Worm (Caenorhabditis elegans) whole organism, early embryonic: ENCODE data around the gene sto-3.

Experiments used
- B0310.2 ChIP-seq: sonication (generic microtip); optimal IDR thresholded peaks from 2 replicates; lab custom pipeline; 2016; ENCODE audit warnings: mild to moderate bottlenecking, missing genetic modification characterization, missing compliant biosample characterization
- F13C5.2 ChIP-seq: sonication (generic microtip); optimal IDR thresholded peaks from 2 replicates; lab custom pipeline; 2017; ENCODE audit warnings: mild to moderate bottlenecking, missing genetic modification characterization, inconsistent platforms, missing compliant biosample characterization
- aly-1 ChIP-seq: sonication (generic microtip); optimal IDR thresholded peaks from 2 replicates; lab custom pipeline; 2016; ENCODE audit warnings: missing genetic modification characterization, missing compliant biosample characterization
- ama-1 ChIP-seq: fragments of 150-350 bp; optimal IDR thresholded peaks from 2 replicates; lab custom pipeline; 2014
- ceh-13 ChIP-seq: fragments of 200-800 bp; sonication (Bioruptor generic); optimal IDR thresholded peaks from 2 replicates; lab custom pipeline; 2018; ENCODE audit warnings: mild to moderate bottlenecking, missing genetic modification characterization, missing compliant biosample characterization
- ceh-36 ChIP-seq: sonication (generic microtip); optimal IDR thresholded peaks from 2 replicates; lab custom pipeline; 2016; ENCODE audit warnings: missing genetic modification characterization, inconsistent platforms, missing compliant biosample characterization
- ets-7 ChIP-seq: sonication (generic microtip); optimal IDR thresholded peaks from 2 replicates; lab custom pipeline; 2016; ENCODE audit warnings: missing genotype, missing genetic modification characterization, missing compliant biosample characterization
- flt-1 ChIP-seq: fragments of 200-800 bp; sonication (Bioruptor generic); IDR thresholded peaks from 2 replicates; pipeline ENCODE4 v1.3.6; 2022; ENCODE audit warnings: missing genetic modification characterization, missing compliant biosample characterization
- hmbx-1 ChIP-seq: sonication (generic microtip); optimal IDR thresholded peaks from 2 replicates; lab custom pipeline; 2016; ENCODE audit warnings: mild to moderate bottlenecking, missing genetic modification characterization, missing compliant biosample characterization
- hmg-4 ChIP-seq: fragments of 200-800 bp; sonication (Bioruptor generic); optimal IDR thresholded peaks from 2 replicates; lab custom pipeline; 2018; ENCODE audit warnings: mild to moderate bottlenecking, missing genetic modification characterization, missing compliant biosample characterization
- hnd-1 ChIP-seq: sonication (generic microtip); optimal IDR thresholded peaks from 2 replicates; lab custom pipeline; 2016; ENCODE audit warnings: missing genetic modification characterization, missing compliant biosample characterization
- pes-1 ChIP-seq: fragments of 200-800 bp; sonication (Bioruptor generic); IDR thresholded peaks from 2 replicates; pipeline ENCODE4 v1.3.6; 2022; ENCODE audit warnings: missing genetic modification reagents, missing genetic modification characterization, missing compliant biosample characterization
- scrt-1 ChIP-seq: fragments of 200-800 bp; sonication (Bioruptor generic); IDR thresholded peaks from 2 replicates; pipeline ENCODE4 v1.3.6; 2022; ENCODE audit warnings: missing genetic modification characterization, missing compliant biosample characterization
- sea-1 ChIP-seq: fragments of 200-800 bp; sonication (Bioruptor generic); conservative IDR thresholded peaks from 2 replicates; pipeline ENCODE4 v1.3.6; 2022; ENCODE audit warnings: missing genetic modification characterization, missing compliant biosample characterization
- tbx-11 ChIP-seq: fragments of 200-800 bp; sonication (Bioruptor generic); IDR thresholded peaks from 2 replicates; pipeline ENCODE4 v1.3.6; 2022; ENCODE audit warnings: missing genetic modification characterization, missing compliant biosample characterization
- tbx-37 ChIP-seq: fragments of 200-800 bp; sonication (Bioruptor generic); conservative IDR thresholded peaks from 2 replicates; pipeline ENCODE4 v1.3.6; 2022; ENCODE audit warnings: missing genetic modification reagents, missing genetic modification characterization, missing compliant biosample characterization
- tra-4 ChIP-seq: sonication (generic microtip); optimal IDR thresholded peaks from 2 replicates; lab custom pipeline; 2017; ENCODE audit warnings: missing genetic modification characterization, missing compliant biosample characterization

Gene sto-3

ce11 chrX:11658331-11658730, 36.4 kb upstream of the sto-3 start, which contains the start of gene T04F8.3:
TSS of gene T04F8.3 (plus strand) at chrX:11658631.
- TF ChIP-seq ets-7 (tag; lab: Kevin White, UChicago) (no peak), flt-1 (GFP tag; lab: Robert Waterston, UW) (no peak), tbx-11 (GFP tag; lab: Robert Waterston, UW) (no peak)

- TF ChIP-seq scrt-1 (GFP tag; lab: Robert Waterston, UW) (no peak), hnd-1 (no peak), tbx-11 (GFP tag; lab: Robert Waterston, UW) (no peak), ama-1 (lab: Kevin White, UChicago) (no peak), ceh-13 (no peak), pes-1 (GFP tag; lab: Robert Waterston, UW) (no peak), B0310.2 (tag; lab: Kevin White, UChicago) (no peak)
These were observed 34.7 kb upstream of the sto-3 start, which contains the start of gene T04F8.2 for ce11 chrX:11656519-11657006. TSS of gene T04F8.2 (minus strand) at chrX:11656569.

- TF ChIP-seq ets-7 (tag; lab: Kevin White, UChicago) (no peak), ceh-36 (no peak), sea-1 (GFP tag; lab: Robert Waterston, UW) (no peak), aly-1 (tag; lab: Kevin White, UChicago) (no peak), pes-1 (GFP tag; lab: Robert Waterston, UW) (no peak), tbx-37 (GFP tag; lab: Robert Waterston, UW) (no peak), flt-1 (GFP tag; lab: Robert Waterston, UW) (no peak), ama-1 (lab: Kevin White, UChicago) (no peak), scrt-1 (GFP tag; lab: Robert Waterston, UW) (no peak), hnd-1 (no peak), hmg-4 (GFP tag; lab: Kevin White, UChicago) (no peak), ceh-13 (no peak), B0310.2 (tag; lab: Kevin White, UChicago) (no peak), hmbx-1 (tag; lab: Kevin White, UChicago) (no peak), F13C5.2 (no peak)
These were observed 28.9 kb upstream of the sto-3 start, which contains the start of gene cutl-11 for ce11 chrX:11650751-11651150. TSS of gene cutl-11 (minus strand) at chrX:11650851.

- no peak for TF ChIP-seq pes-1 (GFP tag; lab: Robert Waterston, UW)
- no peak for TF ChIP-seq ceh-36
- TF ChIP-seq ets-7 (tag; lab: Kevin White, UChicago): no peak
- TF ChIP-seq hnd-1: no peak
These were observed 25.3 kb upstream of the sto-3 start, which contains the start of gene T04F8.8 for ce11 chrX:11647165-11647564. TSS of gene T04F8.8 (plus strand) at chrX:11647465.

ce11 chrX:11645517-11645916, 23.6 kb upstream of the sto-3 start:
- TF ChIP-seq pes-1 (GFP tag; lab: Robert Waterston, UW): peak; percentile 70
- TF ChIP-seq aly-1 (tag; lab: Kevin White, UChicago): no peak
- TF ChIP-seq tbx-37 (GFP tag; lab: Robert Waterston, UW): 0 out of 2 replicates have a peak, but pooled peaks have one; percentile 23
- no peak for TF ChIP-seq sea-1 (GFP tag; lab: Robert Waterston, UW)
- 0 out of 2 replicates have a peak, but pooled peaks have one; percentile 19 for TF ChIP-seq scrt-1 (GFP tag; lab: Robert Waterston, UW)
- TF ChIP-seq ama-1 (lab: Kevin White, UChicago): no peak

- TF ChIP-seq tra-4 (tag; lab: Kevin White, UChicago): peak; percentile 26
- TF ChIP-seq F13C5.2: peak; percentile 66
- peak; percentile 77 for TF ChIP-seq B0310.2 (tag; lab: Kevin White, UChicago)
- TF ChIP-seq ceh-13: peak; percentile 36
- peak; percentile 82 for TF ChIP-seq hmg-4 (GFP tag; lab: Kevin White, UChicago)
- TF ChIP-seq ceh-36: peak; percentile 63
- TF ChIP-seq hnd-1: peak; percentile 30
- 0 out of 2 replicates have a peak, but pooled peaks have one; percentile 3 for TF ChIP-seq tbx-37 (GFP tag; lab: Robert Waterston, UW)
- peak; percentile 79 for TF ChIP-seq hmbx-1 (tag; lab: Kevin White, UChicago)
These were observed 21.9 kb upstream of the sto-3 start, which contains the start of gene sto-4 for ce11 chrX:11643767-11644235. TSS of gene sto-4 (plus strand) at chrX:11644126.

- TF ChIP-seq ceh-36 (no peak), aly-1 (tag; lab: Kevin White, UChicago) (no peak), F13C5.2 (no peak), pes-1 (GFP tag; lab: Robert Waterston, UW) (no peak), B0310.2 (tag; lab: Kevin White, UChicago) (no peak), tbx-37 (GFP tag; lab: Robert Waterston, UW) (no peak), flt-1 (GFP tag; lab: Robert Waterston, UW) (no peak), hmbx-1 (tag; lab: Kevin White, UChicago) (no peak), tbx-11 (GFP tag; lab: Robert Waterston, UW) (no peak)
These were observed 19.7 kb upstream of the sto-3 start for ce11 chrX:11641562-11641961.

- TF ChIP-seq aly-1 (tag; lab: Kevin White, UChicago) (no peak), sea-1 (GFP tag; lab: Robert Waterston, UW) (no peak), hnd-1 (no peak), pes-1 (GFP tag; lab: Robert Waterston, UW) (no peak), flt-1 (GFP tag; lab: Robert Waterston, UW) (no peak), tra-4 (tag; lab: Kevin White, UChicago) (no peak)
These were observed 18.6 kb upstream of the sto-3 start for ce11 chrX:11640463-11640995.
